Fruit fly (Drosophila melanogaster) whole organism, adult: ENCODE results near the gene CG14326.

Experiments
- CG11617 ChIP-seq: fragments of 200-800 bp; sonication (Bioruptor generic); optimal IDR thresholded peaks from 2 replicates; lab custom pipeline; 2017; ENCODE audit warnings: mild to moderate bottlenecking, missing biosample characterization, missing genetic modification reagents, missing genetic modification characterization
- CG1620 ChIP-seq: fragments of 200-800 bp; sonication (Bioruptor generic); optimal IDR thresholded peaks from 2 replicates; lab custom pipeline; 2016; ENCODE audit warnings: missing biosample characterization, missing genetic modification characterization
- bab1 ChIP-seq: fragments of 200-800 bp; sonication (Bioruptor generic); optimal IDR thresholded peaks from 3 replicates; lab custom pipeline; 2019; ENCODE audit warnings: missing biosample characterization, mild to moderate bottlenecking, missing genetic modification characterization, moderate library complexity
- tj ChIP-seq: fragments of 200-800 bp; sonication (Bioruptor generic); optimal IDR thresholded peaks from 3 replicates; lab custom pipeline; 2017; ENCODE audit warnings: missing biosample characterization, mild to moderate bottlenecking, missing genetic modification characterization, moderate library complexity

DNA sequence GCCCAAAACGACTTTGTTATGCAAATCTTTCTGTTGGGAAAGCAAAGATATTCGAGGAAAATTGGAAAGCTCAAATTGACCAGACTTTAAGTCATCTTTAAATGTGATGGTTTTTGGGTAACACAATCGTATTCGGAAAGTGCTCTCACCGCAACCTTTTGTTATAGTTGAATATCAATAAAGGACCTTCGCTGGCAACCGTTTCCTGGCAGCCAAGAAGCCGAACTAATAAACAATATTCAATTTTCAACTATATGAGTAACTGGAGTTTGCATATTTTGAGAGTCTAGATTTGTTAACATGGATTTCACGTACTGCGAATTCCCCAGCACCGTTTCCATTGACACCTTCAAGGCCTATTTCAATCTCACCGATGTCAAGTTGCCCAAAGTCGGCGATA is 7.9 kb downstream of the CG14326 start, which contains the start of gene CG14325:
- TF ChIP-seq CG11617 (GFP tag; lab: Kevin White, UChicago) (no peak), tj (no peak), bab1 (GFP tag; lab: Kevin White, UChicago) (no peak), CG1620 (GFP tag; lab: Kevin White, UChicago) (no peak)
